Fruit fly (Drosophila melanogaster) whole organism, embryonic: ENCODE results near the gene CG4297.

Source experiments
- CG12659 ChIP-seq: fragments of 200-800 bp; sonication (Bioruptor generic); optimal IDR thresholded peaks from 3 replicates; lab custom pipeline; 2017; ENCODE audit warnings: mild to moderate bottlenecking, missing biosample characterization, missing genetic modification reagents, missing genetic modification characterization
- CG12744 ChIP-seq: fragments of 200-800 bp; sonication (Bioruptor generic); optimal IDR thresholded peaks from 2 replicates; lab custom pipeline; 2016; ENCODE audit warnings: missing biosample characterization, missing genetic modification characterization
- CG1603 ChIP-seq: fragments of 200-800 bp; sonication (Bioruptor generic); optimal IDR thresholded peaks from 2 replicates; lab custom pipeline; 2019; ENCODE audit warnings: missing biosample characterization, mild to moderate bottlenecking, missing genetic modification characterization, moderate library complexity
- CG16863 ChIP-seq: fragments of 200-800 bp; sonication (Bioruptor generic); optimal IDR thresholded peaks from 3 replicates; lab custom pipeline; 2016; ENCODE audit warnings: missing biosample characterization, missing genetic modification characterization
- CG17802 ChIP-seq: fragments of 200-800 bp; sonication (Bioruptor generic); optimal IDR thresholded peaks from 2 replicates; lab custom pipeline; 2018; ENCODE audit warnings: missing biosample characterization, mild to moderate bottlenecking, missing genetic modification characterization, moderate library complexity
- CG2199 ChIP-seq: fragments of 200-800 bp; sonication (Bioruptor generic); IDR thresholded peaks from 3 replicates; pipeline ENCODE4 v1.3.6; 2022; ENCODE audit warnings: missing biosample characterization, missing genetic modification characterization
- CG31441 ChIP-seq: fragments of 200-800 bp; sonication (Bioruptor generic); IDR thresholded peaks from 2 replicates; pipeline ENCODE4 v1.3.6; 2022; ENCODE audit warnings: missing biosample characterization, missing genetic modification characterization
- CG4424 ChIP-seq: fragments of 200-800 bp; sonication (Bioruptor generic); optimal IDR thresholded peaks from 3 replicates; lab custom pipeline; 2016; ENCODE audit warnings: missing biosample characterization, missing genetic modification characterization
- CG7839 ChIP-seq: fragments of 200-800 bp; sonication (Bioruptor generic); optimal IDR thresholded peaks from 3 replicates; lab custom pipeline; 2018; ENCODE audit warnings: missing biosample characterization, mild to moderate bottlenecking, missing genetic modification characterization, moderate library complexity
- CG8924 ChIP-seq: fragments of 200-800 bp; optimal IDR thresholded peaks from 3 replicates; lab custom pipeline; 2019; ENCODE audit warnings: missing biosample characterization, mild to moderate bottlenecking, missing genetic modification characterization, moderate library complexity
- CG9727 ChIP-seq: fragments of 200-800 bp; sonication (Bioruptor generic); optimal IDR thresholded peaks from 3 replicates; lab custom pipeline; 2017; ENCODE audit warnings: missing biosample characterization, mild to moderate bottlenecking, missing genetic modification characterization
- CG9932 ChIP-seq: fragments of 200-800 bp; sonication (Bioruptor generic); IDR thresholded peaks from 2 replicates; pipeline ENCODE4 v1.3.6; 2022; ENCODE audit warnings: missing biosample characterization, missing genetic modification characterization
- CkIIα-i1 ChIP-seq: fragments of 200-800 bp; sonication (Bioruptor generic); IDR thresholded peaks from 2 replicates; pipeline ENCODE4 v1.3.6; 2022; ENCODE audit warnings: missing biosample characterization, missing genetic modification characterization
- D19B ChIP-seq: fragments of 200-800 bp; sonication (Bioruptor generic); optimal IDR thresholded peaks from 2 replicates; lab custom pipeline; 2017; ENCODE audit warnings: missing biosample characterization, mild to moderate bottlenecking, missing genetic modification characterization
- Deaf1 ChIP-seq: fragments of 200-800 bp; optimal IDR thresholded peaks from 3 replicates; lab custom pipeline; 2019; ENCODE audit warnings: missing biosample characterization, mild to moderate bottlenecking, missing genetic modification characterization, moderate library complexity
- Dek ChIP-seq: fragments of 200-800 bp; sonication (Bioruptor generic); optimal IDR thresholded peaks from 3 replicates; lab custom pipeline; 2019; ENCODE audit warnings: missing biosample characterization, mild to moderate bottlenecking, missing genetic modification characterization, moderate library complexity
- Dip3 ChIP-seq: fragments of 200-800 bp; sonication (Bioruptor generic); optimal IDR thresholded peaks from 3 replicates; lab custom pipeline; 2016; ENCODE audit warnings: missing biosample characterization, missing genetic modification characterization
- Doc3 ChIP-seq: fragments of 200-800 bp; sonication (Bioruptor generic); IDR thresholded peaks from 3 replicates; pipeline ENCODE4 v1.3.6; 2022; ENCODE audit warnings: missing biosample characterization, missing genetic modification characterization; ENCODE audit not compliant: partially characterized antibody
- E2f2 ChIP-seq: fragments of 200-800 bp; sonication (Bioruptor generic); IDR thresholded peaks from 2 replicates; pipeline ENCODE4 v1.3.6; 2022; ENCODE audit warnings: missing biosample characterization, missing genetic modification characterization
- H15 ChIP-seq: fragments of 200-800 bp; sonication (Bioruptor generic); IDR thresholded peaks from 3 replicates; pipeline ENCODE4 v1.3.6; 2022; ENCODE audit warnings: missing biosample characterization, missing genetic modification characterization
- HLH3B ChIP-seq: fragments of 200-800 bp; sonication (Bioruptor generic); IDR thresholded peaks from 2 replicates; pipeline ENCODE4 v1.3.6; 2022; ENCODE audit warnings: missing biosample characterization, missing genetic modification characterization
- Hmr ChIP-seq: fragments of 200-800 bp; sonication (Bioruptor generic); optimal IDR thresholded peaks from 3 replicates; lab custom pipeline; 2017; ENCODE audit warnings: mild to moderate bottlenecking, missing biosample characterization, missing genetic modification reagents, missing genetic modification characterization
- Hr51 ChIP-seq, 2 experiments: fragments of 200-800 bp; sonication (Bioruptor generic); optimal IDR thresholded peaks; 2 replicates in 1 of 2; 3 replicates in 1 of 2; lab custom pipeline; 2016 to 2018; ENCODE audit warnings: missing biosample characterization in 2 of 2, missing genetic modification characterization in 2 of 2, mild to moderate bottlenecking in 1 of 2, moderate library complexity in 1 of 2
- Jarid2 ChIP-seq: fragments of 200-800 bp; sonication (Bioruptor generic); optimal IDR thresholded peaks from 3 replicates; lab custom pipeline; 2017; ENCODE audit warnings: mild to moderate bottlenecking, missing biosample characterization, missing genetic modification reagents, missing genetic modification characterization
- NC2β ChIP-seq: fragments of 200-800 bp; sonication (Bioruptor generic); optimal IDR thresholded peaks from 2 replicates; lab custom pipeline; 2016; ENCODE audit warnings: missing biosample characterization, missing genetic modification characterization
- Sry-δ ChIP-seq: fragments of 200-800 bp; sonication (Bioruptor generic); optimal IDR thresholded peaks from 2 replicates; lab custom pipeline; 2016; ENCODE audit warnings: missing biosample characterization, missing genetic modification characterization
- Ssrp ChIP-seq: fragments of 200-800 bp; sonication (Bioruptor generic); optimal IDR thresholded peaks from 2 replicates; lab custom pipeline; 2018; ENCODE audit warnings: missing biosample characterization, mild to moderate bottlenecking, missing genetic modification characterization, moderate library complexity
- crol ChIP-seq: fragments of 200-800 bp; sonication (Bioruptor generic); IDR thresholded peaks from 2 replicates; pipeline ENCODE4 v1.3.6; 2022; ENCODE audit warnings: missing biosample characterization, missing genetic modification characterization
- crp ChIP-seq, 2 experiments: fragments of 200-800 bp; sonication (Bioruptor generic); optimal IDR thresholded peaks; 2 replicates in 1 of 2; 3 replicates in 1 of 2; lab custom pipeline; 2017; ENCODE audit warnings: missing biosample characterization in 2 of 2, missing genetic modification characterization in 2 of 2, mild to moderate bottlenecking in 1 of 2, moderate library complexity in 1 of 2
- cwo ChIP-seq: fragments of 200-800 bp; sonication (Bioruptor generic); optimal IDR thresholded peaks from 3 replicates; lab custom pipeline; 2017; ENCODE audit warnings: missing biosample characterization, missing genetic modification characterization, mild to moderate bottlenecking, moderate library complexity, missing genetic modification reagents
- dmrt99B ChIP-seq: fragments of 200-800 bp; sonication (Bioruptor generic); optimal IDR thresholded peaks from 2 replicates; lab custom pipeline; 2018; ENCODE audit warnings: missing biosample characterization, mild to moderate bottlenecking, missing genetic modification characterization, moderate library complexity
- ham ChIP-seq: fragments of 200-800 bp; sonication (Bioruptor generic); IDR thresholded peaks from 2 replicates; pipeline ENCODE4 v1.3.6; 2022; ENCODE audit warnings: missing biosample characterization, missing genetic modification characterization
- hbn ChIP-seq: fragments of 200-800 bp; sonication (Bioruptor generic); IDR thresholded peaks from 2 replicates; pipeline ENCODE4 v1.3.6; 2022; ENCODE audit warnings: missing biosample characterization, missing genetic modification characterization; ENCODE audit not compliant: partially characterized antibody
- kni ChIP-seq: fragments of 200-800 bp; sonication (Bioruptor generic); optimal IDR thresholded peaks from 3 replicates; lab custom pipeline; 2017; ENCODE audit warnings: mild to moderate bottlenecking, missing biosample characterization, missing genetic modification reagents, missing genetic modification characterization
- lilli ChIP-seq: fragments of 200-800 bp; sonication (Bioruptor generic); optimal IDR thresholded peaks from 3 replicates; lab custom pipeline; 2016; ENCODE audit warnings: missing biosample characterization, missing genetic modification characterization
- lov ChIP-seq, 2 experiments: fragments of 200-800 bp in 1 of 2; fragments of >200 bp in 1 of 2; sonication (Bioruptor generic) in 1 of 2; IDR thresholded peaks in 1 of 2; optimal IDR thresholded peaks in 1 of 2; 2 replicates in 1 of 2; 3 replicates in 1 of 2; pipeline versions ENCODE4 v1.3.6 to Lab custom; 2017 to 2022; ENCODE audit warnings: missing biosample characterization in 1 of 2, missing genetic modification characterization in 1 of 2
- nom ChIP-seq: fragments of 200-800 bp; sonication (Bioruptor generic); optimal IDR thresholded peaks from 2 replicates; lab custom pipeline; 2017; ENCODE audit warnings: missing biosample characterization, missing genetic modification characterization, mild to moderate bottlenecking, moderate library complexity, missing genetic modification reagents
- oc ChIP-seq: fragments of 200-800 bp; sonication (Bioruptor generic); optimal IDR thresholded peaks from 2 replicates; lab custom pipeline; 2018; ENCODE audit warnings: missing biosample characterization, mild to moderate bottlenecking, missing genetic modification characterization, moderate library complexity
- p53 ChIP-seq: fragments of 200-800 bp; sonication (Bioruptor generic); optimal IDR thresholded peaks from 2 replicates; lab custom pipeline; 2016; ENCODE audit warnings: missing biosample characterization, missing genetic modification characterization
- pho ChIP-seq: fragments of 200-800 bp; sonication (Bioruptor generic); optimal IDR thresholded peaks from 2 replicates; lab custom pipeline; 2016; ENCODE audit warnings: missing biosample characterization, missing genetic modification characterization
- pros ChIP-seq: fragments of 200-800 bp; sonication (Bioruptor generic); optimal IDR thresholded peaks from 3 replicates; lab custom pipeline; 2019; ENCODE audit warnings: missing biosample characterization, mild to moderate bottlenecking, missing genetic modification characterization, moderate library complexity
- sens ChIP-seq: fragments of 200-800 bp; sonication (Bioruptor generic); peaks from one replicate; lab custom pipeline; 2016; ENCODE audit warnings: missing biosample characterization, missing genetic modification characterization
- sima ChIP-seq: fragments of 200-800 bp; sonication (Bioruptor generic); optimal IDR thresholded peaks from 2 replicates; lab custom pipeline; 2016; ENCODE audit warnings: missing biosample characterization, missing genetic modification characterization
- so ChIP-seq: fragments of 200-800 bp; sonication (Bioruptor generic); IDR thresholded peaks from 3 replicates; pipeline ENCODE4 v1.3.6; 2022; ENCODE audit warnings: missing biosample characterization, missing genetic modification characterization
- sqz ChIP-seq: fragments of 200-800 bp; sonication (Bioruptor generic); optimal IDR thresholded peaks from 3 replicates; lab custom pipeline; 2018; ENCODE audit warnings: missing biosample characterization, mild to moderate bottlenecking, missing genetic modification characterization
- trh ChIP-seq: fragments of 200-800 bp; sonication (Bioruptor generic); optimal IDR thresholded peaks from 2 replicates; lab custom pipeline; 2016; ENCODE audit warnings: missing biosample characterization, missing genetic modification characterization
- twi ChIP-seq: fragments of 200-800 bp; optimal IDR thresholded peaks from 2 replicates; lab custom pipeline; 2019; ENCODE audit warnings: missing biosample characterization, mild to moderate bottlenecking, missing genetic modification characterization, moderate library complexity
- wor ChIP-seq: fragments of 200-800 bp; sonication (Bioruptor generic); IDR thresholded peaks from 2 replicates; pipeline ENCODE4 v1.3.6; 2022; ENCODE audit warnings: missing biosample characterization, missing genetic modification characterization
- yki ChIP-seq: fragments of >200 bp; optimal IDR thresholded peaks from 3 replicates; lab custom pipeline; 2018

CG4297 gene

dm6 chr2L:481757-482450, 9.9 kb upstream of the CG4297 start (continued):
- TF ChIP-seq oc (tag; lab: Kevin White, UChicago) (peak; percentile 15), Jarid2 (GFP tag; lab: Kevin White, UChicago) (peak; percentile 41), E2f2 (GFP tag; lab: Robert Waterston, UW) (no peak), D19B (peak; percentile 77), CG7839 (tag; lab: Kevin White, UChicago) (peak; percentile 88), CG9932 (no peak), p53 (GFP tag; lab: Kevin White, UChicago) (peak; percentile 11), sqz (GFP tag; lab: Kevin White, UChicago) (peak; percentile 51), CG9727 (GFP tag; lab: Kevin White, UChicago) (peak; percentile 85), Deaf1 (tag; lab: Kevin White, UChicago) (peak; percentile 54), trh (GFP tag; lab: Kevin White, UChicago) (peak; percentile 35), so (no peak), wor (GFP tag; lab: Robert Waterston, UW) (no peak), lilli (GFP tag; lab: Kevin White, UChicago) (peak; percentile 86), CG8924 (tag; lab: Kevin White, UChicago) (peak; percentile 80), ham (no peak), CG16863 (GFP tag; lab: Kevin White, UChicago) (peak; percentile 10), sens (GFP tag; lab: Kevin White, UChicago) (peak; percentile 88), Doc3 (GFP tag; lab: Robert Waterston, UW) (no peak), Dip3 (peak; percentile 71), NC2β (GFP tag; lab: Kevin White, UChicago) (no peak), CkIIα-i1 (no peak), hbn (GFP tag; lab: Robert Waterston, UW) (no peak), sima (GFP tag; lab: Kevin White, UChicago) (peak; percentile 44), crp (GFP tag; optimal IDR thresholded peaks at IDR 0.05; lab: Kevin White, UChicago) (peak in 1 of 2 experiments; percentile 6), CG2199 (GFP tag; lab: Robert Waterston, UW) (no peak), CG12659 (peak; percentile 91), cwo (GFP tag; lab: Kevin White, UChicago) (peak; percentile 96), yki (lab: Kevin White, UChicago) (no peak), twi (tag; lab: Kevin White, UChicago) (no peak), dmrt99B (tag; lab: Kevin White, UChicago) (peak; percentile 88), lov (optimal IDR thresholded peaks at IDR 0.05; lab: Kevin White, UChicago) (no peak), lov (GFP tag; IDR thresholded peaks at IDR 0.05; lab: Robert Waterston, UW) (no peak), pho (GFP tag; lab: Kevin White, UChicago) (peak; percentile 76), kni (GFP tag; lab: Kevin White, UChicago) (no peak), CG1603 (tag; lab: Kevin White, UChicago) (peak; percentile 70), CG4424 (GFP tag; lab: Kevin White, UChicago) (peak; percentile 61), Hmr (GFP tag; lab: Kevin White, UChicago) (peak; percentile 95), Dek (tag; lab: Kevin White, UChicago) (peak; percentile 89), CG12744 (GFP tag; lab: Kevin White, UChicago) (peak; percentile 67), H15 (GFP tag; lab: Robert Waterston, UW) (no peak), CG17802 (tag; lab: Kevin White, UChicago) (no peak), pros (no peak), Ssrp (tag; lab: Kevin White, UChicago) (peak; percentile 42), Hr51 (GFP tag; optimal IDR thresholded peaks at IDR 0.05; lab: Kevin White, UChicago) (peak; percentile 76 to 90), crol (GFP tag; lab: Robert Waterston, UW) (no peak), Sry-δ (peak; percentile 9), nom (no peak), HLH3B (GFP tag; lab: Robert Waterston, UW) (no peak), CG31441 (no peak)
